Worm (Caenorhabditis elegans) whole organism, early embryonic: ENCODE data around the gene evl-14.

ENCODE experiments used
- F13C5.2 ChIP-seq: sonication (generic microtip); optimal IDR thresholded peaks from 2 replicates; lab custom pipeline; 2017; ENCODE audit warnings: mild to moderate bottlenecking, missing genetic modification characterization, inconsistent platforms, missing compliant biosample characterization
- aly-1 ChIP-seq: sonication (generic microtip); optimal IDR thresholded peaks from 2 replicates; lab custom pipeline; 2016; ENCODE audit warnings: missing genetic modification characterization, missing compliant biosample characterization
- ama-1 ChIP-seq: fragments of 150-350 bp; optimal IDR thresholded peaks from 2 replicates; lab custom pipeline; 2014
- ceh-13 ChIP-seq: fragments of 200-800 bp; sonication (Bioruptor generic); optimal IDR thresholded peaks from 2 replicates; lab custom pipeline; 2018; ENCODE audit warnings: mild to moderate bottlenecking, missing genetic modification characterization, missing compliant biosample characterization
- ceh-36 ChIP-seq: sonication (generic microtip); optimal IDR thresholded peaks from 2 replicates; lab custom pipeline; 2016; ENCODE audit warnings: missing genetic modification characterization, inconsistent platforms, missing compliant biosample characterization
- ets-7 ChIP-seq: sonication (generic microtip); optimal IDR thresholded peaks from 2 replicates; lab custom pipeline; 2016; ENCODE audit warnings: missing genotype, missing genetic modification characterization, missing compliant biosample characterization
- flt-1 ChIP-seq: fragments of 200-800 bp; sonication (Bioruptor generic); IDR thresholded peaks from 2 replicates; pipeline ENCODE4 v1.3.6; 2022; ENCODE audit warnings: missing genetic modification characterization, missing compliant biosample characterization
- hmbx-1 ChIP-seq: sonication (generic microtip); optimal IDR thresholded peaks from 2 replicates; lab custom pipeline; 2016; ENCODE audit warnings: mild to moderate bottlenecking, missing genetic modification characterization, missing compliant biosample characterization
- hmg-4 ChIP-seq: fragments of 200-800 bp; sonication (Bioruptor generic); optimal IDR thresholded peaks from 2 replicates; lab custom pipeline; 2018; ENCODE audit warnings: mild to moderate bottlenecking, missing genetic modification characterization, missing compliant biosample characterization
- pes-1 ChIP-seq: fragments of 200-800 bp; sonication (Bioruptor generic); IDR thresholded peaks from 2 replicates; pipeline ENCODE4 v1.3.6; 2022; ENCODE audit warnings: missing genetic modification reagents, missing genetic modification characterization, missing compliant biosample characterization
- scrt-1 ChIP-seq: fragments of 200-800 bp; sonication (Bioruptor generic); IDR thresholded peaks from 2 replicates; pipeline ENCODE4 v1.3.6; 2022; ENCODE audit warnings: missing genetic modification characterization, missing compliant biosample characterization
- sea-1 ChIP-seq: fragments of 200-800 bp; sonication (Bioruptor generic); conservative IDR thresholded peaks from 2 replicates; pipeline ENCODE4 v1.3.6; 2022; ENCODE audit warnings: missing genetic modification characterization, missing compliant biosample characterization
- tbx-37 ChIP-seq: fragments of 200-800 bp; sonication (Bioruptor generic); conservative IDR thresholded peaks from 2 replicates; pipeline ENCODE4 v1.3.6; 2022; ENCODE audit warnings: missing genetic modification reagents, missing genetic modification characterization, missing compliant biosample characterization

- TF ChIP-seq ama-1 (lab: Kevin White, UChicago) (no peak), tbx-37 (GFP tag; lab: Robert Waterston, UW) (no peak), sea-1 (GFP tag; lab: Robert Waterston, UW) (no peak), hmbx-1 (tag; lab: Kevin White, UChicago) (no peak), F13C5.2 (tag; lab: Kevin White, UChicago) (no peak), pes-1 (GFP tag; lab: Robert Waterston, UW) (no peak), ets-7 (tag; lab: Kevin White, UChicago) (no peak), flt-1 (GFP tag; lab: Robert Waterston, UW) (no peak), aly-1 (no peak), ceh-36 (tag; lab: Kevin White, UChicago) (no peak), scrt-1 (no peak), ceh-13 (GFP tag; lab: Kevin White, UChicago) (no peak), hmg-4 (no peak)
These were observed 3.6 kb downstream of the evl-14 start for ce11 chrIII:4309303-4309702.
